Fruit fly (Drosophila melanogaster): Measurements from ENCODE around the gene Met75Cb.
"Not testable (repeated sequence)": the region's sequence is repeated elsewhere in the genome, so short reads cannot be mapped to it uniquely, and the experiment has no call there.

The Met75Cb gene

DNA sequence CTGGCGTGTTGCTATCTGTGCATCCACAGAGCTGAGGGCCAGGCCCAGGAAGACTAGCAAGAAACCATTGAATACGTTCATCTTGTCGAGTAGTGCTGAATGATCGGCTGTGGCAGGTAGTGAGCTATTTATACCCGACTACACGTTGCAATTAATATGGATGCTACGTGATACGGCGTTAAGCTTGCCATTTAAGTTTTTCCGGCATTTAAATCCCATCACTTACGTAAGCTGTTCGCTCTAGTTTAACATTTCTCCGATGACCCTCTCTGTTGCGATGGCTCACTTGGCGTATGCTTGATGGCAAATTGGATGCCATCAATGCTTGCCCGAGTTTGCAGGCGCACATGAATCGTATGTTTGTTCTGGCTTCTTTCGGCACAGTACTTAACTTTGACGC is at the start of gene Met75Cb:
Gene Met75Cb, minus strand, starts transcription at position 101 of the 400 bp plus-strand sequence.
- TF ChIP-seq CG8478, CTCF (optimal IDR thresholded peaks at IDR 0.05): not testable (repeated sequence)

DNA sequence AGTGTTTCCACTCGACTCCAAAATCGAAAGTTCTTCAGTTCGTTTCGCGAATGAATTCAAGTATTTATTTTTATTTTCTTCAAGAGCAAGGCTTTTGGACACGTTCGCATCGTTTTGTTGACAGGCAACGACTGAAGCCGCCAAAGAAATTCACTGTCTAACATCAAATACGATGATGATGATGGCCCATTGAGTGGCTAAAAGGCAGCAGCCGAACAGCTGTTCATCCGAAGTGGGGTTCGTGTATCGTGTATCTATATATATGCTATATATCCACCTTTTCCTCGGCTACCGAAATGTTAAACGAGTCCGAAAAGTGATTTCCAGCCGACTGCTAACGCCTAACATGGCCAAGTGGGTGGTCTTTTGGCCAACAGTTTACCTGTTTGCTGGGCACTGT is 33.0 kb upstream of the Met75Cb start, which contains the start of gene AstC-R2:
Gene AstC-R2, minus strand, starts transcription at position 133 of the 400 bp plus-strand sequence.
- TF ChIP-seq CTCF (optimal IDR thresholded peaks at IDR 0.05) = no peak
- TF ChIP-seq CG8478 (optimal IDR thresholded peaks at IDR 0.05) = no peak

DNA sequence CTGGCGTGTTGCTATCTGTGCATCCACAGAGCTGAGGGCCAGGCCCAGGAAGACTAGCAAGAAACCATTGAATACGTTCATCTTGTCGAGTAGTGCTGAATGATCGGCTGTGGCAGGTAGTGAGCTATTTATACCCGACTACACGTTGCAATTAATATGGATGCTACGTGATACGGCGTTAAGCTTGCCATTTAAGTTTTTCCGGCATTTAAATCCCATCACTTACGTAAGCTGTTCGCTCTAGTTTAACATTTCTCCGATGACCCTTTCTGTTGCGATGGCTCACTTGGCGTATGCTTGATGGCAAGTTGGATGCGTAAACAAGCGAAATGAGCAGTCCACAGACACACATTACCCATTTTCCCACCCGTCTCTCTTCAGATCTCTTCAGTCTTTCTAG is 2.9 kb upstream of the Met75Cb start, which contains the start of gene Met75Ca:
Gene Met75Ca, minus strand, starts transcription at position 101 of the 400 bp plus-strand sequence.
- TF ChIP-seq CG8478, CTCF (optimal IDR thresholded peaks at IDR 0.05): not testable (repeated sequence)

DNA sequence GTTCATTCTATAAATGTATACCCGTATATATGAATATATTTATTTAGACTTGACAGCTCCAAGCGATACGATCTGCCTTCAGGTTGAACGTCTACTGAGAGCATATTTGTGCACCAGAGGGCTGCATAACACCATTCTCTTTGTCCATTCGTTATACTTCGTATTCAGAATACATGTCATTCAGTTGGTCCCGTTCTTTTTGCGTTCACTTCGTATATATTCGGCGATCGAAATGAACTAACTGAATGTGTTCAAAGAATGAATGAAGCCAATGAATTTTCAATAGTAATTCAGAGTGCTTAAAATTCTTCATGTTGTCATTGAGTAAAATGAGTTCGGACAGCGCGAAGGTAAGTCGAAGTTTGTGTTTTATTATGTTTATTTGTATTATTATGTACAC is 6.4 kb downstream of the Met75Cb start, which contains the start of gene CG4306:
Gene CG4306, minus strand, starts transcription at position 101 of the 400 bp plus-strand sequence.
- TF ChIP-seq CTCF (optimal IDR thresholded peaks at IDR 0.05) (no peak), CG8478 (optimal IDR thresholded peaks at IDR 0.05) (no peak)

DNA sequence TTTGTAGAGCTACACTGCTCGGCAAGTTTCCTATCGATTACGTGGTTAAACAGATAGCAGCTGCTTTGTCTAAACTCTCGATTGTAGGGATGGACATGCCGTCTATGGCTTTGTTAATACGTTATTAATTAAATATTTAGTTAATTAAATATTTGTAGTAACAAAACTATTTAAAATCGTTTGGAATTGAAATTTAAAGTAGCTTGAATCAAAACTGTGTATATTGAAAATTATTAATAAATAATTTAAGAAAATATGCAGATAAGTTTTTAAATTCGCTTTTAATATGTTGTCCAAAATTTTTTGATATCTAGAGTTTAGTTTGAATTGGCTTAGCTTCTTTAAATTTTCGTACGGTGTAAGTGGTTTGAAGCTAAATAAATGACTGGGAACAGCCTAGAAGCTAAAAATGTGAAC is 8.4 kb downstream of the Met75Cb start, which contains the start of gene CG32196:
Gene CG32196, minus strand, starts transcription at position 38 of the 417 bp plus-strand sequence.
- TF ChIP-seq CTCF (optimal IDR thresholded peaks at IDR 0.05) (no peak), CG8478 (optimal IDR thresholded peaks at IDR 0.05) (no peak)

DNA sequence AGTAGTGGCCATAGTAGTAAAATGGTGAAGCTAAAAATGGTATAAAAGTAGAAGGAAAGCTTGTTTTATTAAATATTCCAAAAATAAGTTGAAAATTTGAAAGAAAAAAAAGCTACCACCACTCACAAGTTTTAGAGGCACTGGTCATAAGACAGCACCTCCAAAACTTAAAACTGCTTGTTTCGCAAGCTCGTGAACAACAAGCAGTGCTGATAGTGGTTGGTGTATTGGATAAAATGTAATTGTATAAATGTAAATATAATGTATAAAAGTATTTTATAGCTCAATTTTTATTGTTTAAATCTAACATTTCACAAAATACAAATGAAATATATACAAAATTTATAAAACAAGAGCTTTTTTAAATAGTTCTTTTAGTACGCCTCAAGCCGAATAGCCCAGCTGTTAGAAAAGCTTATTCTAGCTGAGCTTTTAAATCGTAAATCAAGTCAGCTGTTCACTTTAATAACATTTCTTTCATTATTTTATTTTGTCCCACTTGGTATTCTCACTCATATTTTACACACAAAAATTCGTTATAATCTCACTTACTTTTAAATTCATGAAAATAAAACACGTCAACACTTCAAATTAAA is 9.0 kb downstream of the Met75Cb start:
- no peak for TF ChIP-seq CG8478 (optimal IDR thresholded peaks at IDR 0.05)
- TF ChIP-seq CTCF (optimal IDR thresholded peaks at IDR 0.05) = peak in 1 of 2 experiments; percentile 70

DNA sequence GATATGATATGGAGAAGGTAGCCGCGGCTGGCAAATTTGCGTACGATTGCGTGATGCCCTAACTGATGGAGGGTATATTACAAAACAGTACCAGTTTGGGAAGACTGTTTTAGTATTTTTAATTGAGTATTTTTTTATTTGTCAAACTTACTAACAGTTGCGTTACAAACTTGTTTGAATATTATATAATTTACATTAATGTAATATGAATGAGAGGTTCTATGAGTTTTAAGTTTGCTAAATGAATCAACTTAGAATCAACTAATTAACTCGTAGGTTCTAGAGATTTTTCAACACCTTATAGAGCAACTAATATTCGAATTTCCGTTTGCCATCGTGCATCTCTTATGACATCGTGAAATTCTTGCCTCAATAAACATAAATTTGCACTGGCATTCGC is 19.7 kb downstream of the Met75Cb start:
- TF ChIP-seq CG8478 (optimal IDR thresholded peaks at IDR 0.05) (no peak), CTCF (optimal IDR thresholded peaks at IDR 0.05) (no peak)

DNA sequence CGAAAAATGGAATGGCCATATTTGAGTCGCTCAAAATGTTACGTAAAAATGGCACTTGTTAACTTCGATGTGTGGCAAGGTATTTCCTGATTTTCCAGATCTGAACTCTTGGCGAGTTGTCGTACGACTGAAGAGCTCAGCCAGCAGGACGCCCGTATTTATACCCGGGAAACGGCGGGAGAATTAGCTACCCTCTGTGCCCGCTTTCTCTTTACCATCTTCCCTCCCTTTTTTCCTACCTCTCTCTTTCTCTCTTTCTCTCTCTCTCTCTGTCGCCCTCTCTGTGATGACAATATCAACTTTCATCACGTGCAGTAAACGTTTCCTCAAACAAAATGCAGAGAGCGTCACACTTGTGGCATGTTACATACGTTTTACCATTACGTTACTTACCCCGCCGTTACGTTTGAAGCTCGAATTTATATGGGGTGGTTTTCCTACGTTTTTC is 29.6 kb downstream of the Met75Cb start, which contains the start of gene skl:
Gene skl, minus strand, starts transcription at position 134 of the 448 bp plus-strand sequence.
- TF ChIP-seq CTCF (optimal IDR thresholded peaks at IDR 0.05) = no peak
- TF ChIP-seq CG8478 (optimal IDR thresholded peaks at IDR 0.05) = no peak

DNA sequence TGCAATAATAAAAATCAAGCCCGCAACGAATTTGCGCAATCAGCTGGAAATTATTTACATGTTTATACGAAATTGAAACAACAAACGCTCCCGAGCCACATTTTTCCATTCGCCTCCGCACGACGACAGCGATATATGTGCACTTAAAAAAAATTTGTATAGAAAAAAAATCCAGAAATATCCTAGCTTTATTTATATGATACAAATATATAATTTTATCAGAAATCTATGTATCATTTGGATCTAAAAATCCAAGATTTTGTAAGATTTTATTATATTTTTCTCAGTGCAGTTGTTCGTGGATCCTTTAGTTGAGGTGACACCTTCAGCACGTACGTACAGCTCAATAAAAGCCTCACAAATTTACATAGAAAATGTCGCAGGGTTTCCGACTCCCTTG is 38.8 kb downstream of the Met75Cb start:
- TF ChIP-seq CG8478 (optimal IDR thresholded peaks at IDR 0.05) = no peak
- no peak for TF ChIP-seq CTCF (optimal IDR thresholded peaks at IDR 0.05)

DNA sequence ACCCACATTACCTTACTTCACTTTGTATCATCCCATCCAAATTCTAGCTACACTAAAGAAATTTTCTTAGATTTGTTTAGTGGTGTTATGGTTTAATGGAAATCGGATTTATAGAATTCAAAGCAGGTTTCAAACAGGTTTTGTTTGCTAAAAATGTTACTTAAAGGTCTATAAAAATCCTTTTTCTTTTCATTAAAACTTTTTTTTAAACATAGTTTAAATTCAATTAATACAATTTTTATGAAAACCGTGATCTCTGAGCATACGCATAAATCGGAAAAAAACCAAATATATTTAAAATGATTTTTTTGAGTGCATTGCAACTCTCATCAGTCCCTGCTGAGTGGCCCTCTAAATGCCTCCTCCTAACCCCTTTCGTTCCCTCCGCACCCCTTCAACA is 44.1 kb downstream of the Met75Cb start:
- no peak for TF ChIP-seq CG8478 (optimal IDR thresholded peaks at IDR 0.05)
- TF ChIP-seq CTCF (optimal IDR thresholded peaks at IDR 0.05) = no peak

DNA sequence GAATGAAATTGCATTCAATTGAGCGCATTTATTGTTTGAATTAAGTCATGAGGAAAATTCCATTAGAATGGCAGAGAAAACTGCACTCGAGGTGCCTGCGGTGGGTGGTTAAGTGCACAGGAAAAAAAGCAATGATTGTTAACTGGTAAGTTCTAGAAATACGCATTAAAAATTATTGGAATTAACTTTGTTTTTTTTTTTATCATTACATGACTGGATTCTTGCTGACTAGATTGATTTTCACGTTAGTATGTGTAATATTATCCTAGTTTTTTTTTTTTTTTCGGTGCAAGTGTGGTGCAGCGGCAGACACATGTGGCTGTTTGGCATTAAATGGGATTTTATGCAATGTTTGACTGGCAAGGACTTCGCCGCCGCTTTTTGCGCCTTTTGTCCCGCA is 46.4 kb downstream of the Met75Cb start:
- TF ChIP-seq CG8478 (optimal IDR thresholded peaks at IDR 0.05) = no peak
- TF ChIP-seq CTCF (optimal IDR thresholded peaks at IDR 0.05) = no peak

Measured in S2 (cell line).